Worm (Caenorhabditis elegans): ENCODE data around the gene fbxa-55.

DNA sequence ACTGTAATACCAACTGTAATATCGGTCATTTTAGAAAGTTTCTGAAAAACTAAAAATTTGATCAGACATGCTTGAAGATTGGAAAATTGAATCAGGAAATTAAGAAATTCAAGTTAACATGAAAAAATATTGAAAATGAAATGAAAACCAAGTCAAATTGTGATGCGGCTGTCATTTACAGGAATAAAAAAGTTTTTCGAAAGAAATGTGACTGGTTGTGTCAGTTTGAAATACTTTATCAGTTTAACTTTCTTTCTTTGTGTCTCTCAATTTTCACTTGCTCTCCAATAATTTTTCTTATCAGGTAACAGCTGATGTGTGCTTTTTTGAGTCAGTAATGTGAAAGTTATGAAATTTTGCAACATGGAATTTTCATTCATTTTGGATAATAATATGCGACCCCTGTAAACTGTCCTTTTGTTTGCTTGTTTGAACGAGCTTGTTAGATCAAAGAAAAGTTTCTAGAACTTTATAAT, 10.4 kb upstream of the fbxa-55 start, which contains the start of gene fbxa-60:
- no peak for TF ChIP-seq scrt-1 (GFP tag; IDR thresholded peaks at IDR 0.05)
- no peak for TF ChIP-seq ama-1 (optimal IDR thresholded peaks at IDR 0.05)
- no peak for TF ChIP-seq tbx-37 (GFP tag; conservative IDR thresholded peaks at IDR 0.05)
- TF ChIP-seq tra-4 (tag; optimal IDR thresholded peaks at IDR 0.05): no peak
- no peak for TF ChIP-seq hmg-4 (GFP tag; optimal IDR thresholded peaks at IDR 0.05)
- TF ChIP-seq pes-1 (GFP tag; IDR thresholded peaks at IDR 0.05): no peak
- no peak for TF ChIP-seq hnd-1 (tag; optimal IDR thresholded peaks at IDR 0.05)
- TF ChIP-seq flt-1 (GFP tag; IDR thresholded peaks at IDR 0.05): no peak
- TF ChIP-seq F13C5.2 (tag; optimal IDR thresholded peaks at IDR 0.05): no peak
